Worm (Caenorhabditis elegans) whole organism, late embryonic: ENCODE data around the gene T20B5.2.
A peak's percentile ranks its signal among the peaks of the same experiment; 100 is the strongest.

Source experiments
- C08G9.2 ChIP-seq: sonication (generic microtip); optimal IDR thresholded peaks from 2 replicates; lab custom pipeline; 2016; ENCODE audit warnings: mild to moderate bottlenecking, missing genetic modification characterization, moderate library complexity, missing compliant biosample characterization
- C38D4.7 ChIP-seq: fragments of 200-800 bp; sonication (Bioruptor generic); optimal IDR thresholded peaks from 2 replicates; lab custom pipeline; 2018; ENCODE audit warnings: mild to moderate bottlenecking, missing genetic modification characterization, moderate library complexity, missing compliant biosample characterization
- F13H6.1 ChIP-seq: sonication (generic microtip); optimal IDR thresholded peaks from 2 replicates; lab custom pipeline; 2016; ENCODE audit warnings: missing genetic modification characterization, missing compliant biosample characterization
- K02D7.2 ChIP-seq: sonication (generic microtip); optimal IDR thresholded peaks from 2 replicates; lab custom pipeline; 2017; ENCODE audit warnings: mild to moderate bottlenecking, missing genetic modification characterization, missing compliant biosample characterization
- K09A11.1 ChIP-seq: sonication (generic microtip); optimal IDR thresholded peaks from 2 replicates; lab custom pipeline; 2017; ENCODE audit warnings: antibody characterized with exemption, mild to moderate bottlenecking, missing genetic modification characterization, missing compliant biosample characterization; ENCODE audit not compliant: insufficient read depth
- T23F11.4 ChIP-seq: fragments of 200-800 bp; sonication (Bioruptor generic); optimal IDR thresholded peaks from 2 replicates; lab custom pipeline; 2018; ENCODE audit warnings: mild to moderate bottlenecking, missing genetic modification characterization, missing compliant biosample characterization
- Y22D7AL.16 ChIP-seq: sonication (generic microtip); optimal IDR thresholded peaks from 2 replicates; lab custom pipeline; 2016; ENCODE audit warnings: missing genetic modification characterization, missing compliant biosample characterization
- ama-1 ChIP-seq: fragments of 150-350 bp; optimal IDR thresholded peaks from 2 replicates; lab custom pipeline; 2014
- ceh-14 ChIP-seq: sonication (generic microtip); optimal IDR thresholded peaks from 2 replicates; lab custom pipeline; 2016; ENCODE audit warnings: missing genotype, missing genetic modification characterization, missing compliant biosample characterization
- ceh-19 ChIP-seq: fragments of 200-800 bp; sonication (Bioruptor generic); optimal IDR thresholded peaks from 2 replicates; lab custom pipeline; 2018; ENCODE audit warnings: mild to moderate bottlenecking, missing genetic modification characterization, missing compliant biosample characterization
- ceh-2 ChIP-seq: sonication (generic microtip); optimal IDR thresholded peaks from 2 replicates; lab custom pipeline; 2016; ENCODE audit warnings: missing genotype, missing genetic modification characterization, missing compliant biosample characterization
- ceh-22 ChIP-seq: sonication (generic microtip); optimal IDR thresholded peaks from 2 replicates; lab custom pipeline; 2017; ENCODE audit warnings: missing biosample characterization, missing genetic modification characterization
- ceh-24 ChIP-seq: sonication (generic microtip); optimal IDR thresholded peaks from 2 replicates; lab custom pipeline; 2016; ENCODE audit warnings: mild to moderate bottlenecking, missing genetic modification characterization, missing compliant biosample characterization
- ceh-30 ChIP-seq: fragments of 150-350 bp; optimal IDR thresholded peaks from 2 replicates; lab custom pipeline; 2014; ENCODE audit warnings: missing biosample characterization, missing genetic modification characterization
- ceh-31 ChIP-seq: sonication (generic microtip); optimal IDR thresholded peaks from 2 replicates; lab custom pipeline; 2016; ENCODE audit warnings: missing genetic modification characterization, missing compliant biosample characterization
- ceh-34 ChIP-seq: sonication (generic microtip); optimal IDR thresholded peaks from 2 replicates; lab custom pipeline; 2016; ENCODE audit warnings: mild to moderate bottlenecking, missing genetic modification characterization, missing compliant biosample characterization
- ceh-45 ChIP-seq: fragments of 200-800 bp; sonication (Bioruptor generic); IDR thresholded peaks from 2 replicates; pipeline ENCODE4 v1.3.6; 2022; ENCODE audit warnings: missing genetic modification reagents, missing genetic modification characterization, missing compliant biosample characterization
- ceh-6 ChIP-seq: fragments of 200-800 bp; sonication (Bioruptor generic); optimal IDR thresholded peaks from 2 replicates; lab custom pipeline; 2018; ENCODE audit warnings: mild to moderate bottlenecking, missing genetic modification characterization, missing compliant biosample characterization
- ceh-9 ChIP-seq: sonication (generic microtip); optimal IDR thresholded peaks from 2 replicates; lab custom pipeline; 2016; ENCODE audit warnings: mild to moderate bottlenecking, missing genetic modification characterization, inconsistent platforms, missing compliant biosample characterization
- che-1 ChIP-seq: sonication (generic microtip); optimal IDR thresholded peaks from 2 replicates; lab custom pipeline; 2016; ENCODE audit warnings: mild to moderate bottlenecking, missing genetic modification characterization, missing compliant biosample characterization
- dve-1 ChIP-seq: sonication (generic microtip); optimal IDR thresholded peaks from 2 replicates; lab custom pipeline; 2017; ENCODE audit warnings: antibody characterized with exemption, mild to moderate bottlenecking, missing genetic modification characterization, missing compliant biosample characterization
- elt-2 ChIP-seq: sonication (generic microtip); optimal IDR thresholded peaks from 2 replicates; lab custom pipeline; 2016; ENCODE audit warnings: missing genetic modification reagents, missing genetic modification characterization, missing compliant biosample characterization
- elt-4 ChIP-seq: sonication (generic microtip); optimal IDR thresholded peaks from 2 replicates; lab custom pipeline; 2016; ENCODE audit warnings: missing genetic modification characterization, missing compliant biosample characterization
- fkh-6 ChIP-seq: sonication (generic microtip); optimal IDR thresholded peaks from 2 replicates; lab custom pipeline; 2016; ENCODE audit warnings: missing genetic modification characterization, missing compliant biosample characterization
- hlh-13 ChIP-seq: fragments of 200-800 bp; sonication (Bioruptor generic); optimal IDR thresholded peaks from 2 replicates; lab custom pipeline; 2018; ENCODE audit warnings: mild to moderate bottlenecking, missing genetic modification characterization, missing compliant biosample characterization
- hlh-30 ChIP-seq: sonication (generic microtip); optimal IDR thresholded peaks from 2 replicates; lab custom pipeline; 2017; ENCODE audit warnings: antibody characterized with exemption, missing genetic modification characterization, missing compliant biosample characterization; ENCODE audit not compliant: insufficient read depth
- hlh-6 ChIP-seq: sonication (generic microtip); optimal IDR thresholded peaks from 2 replicates; lab custom pipeline; 2016; ENCODE audit warnings: missing genotype, missing genetic modification characterization, missing compliant biosample characterization
- lim-6 ChIP-seq: sonication (generic microtip); optimal IDR thresholded peaks from 2 replicates; lab custom pipeline; 2016; ENCODE audit warnings: missing genetic modification characterization, missing compliant biosample characterization
- lin-11 ChIP-seq: fragments of 200-800 bp; sonication (Bioruptor generic); optimal IDR thresholded peaks from 2 replicates; lab custom pipeline; 2018; ENCODE audit warnings: mild to moderate bottlenecking, missing genetic modification characterization, missing compliant biosample characterization
- madf-2 ChIP-seq: sonication (generic microtip); optimal IDR thresholded peaks from 2 replicates; lab custom pipeline; 2017; ENCODE audit warnings: missing genetic modification characterization, missing compliant biosample characterization
- nfya-1 ChIP-seq: sonication (generic microtip); optimal IDR thresholded peaks from 2 replicates; lab custom pipeline; 2017; ENCODE audit warnings: missing genetic modification characterization, mild to moderate bottlenecking, missing compliant biosample characterization, antibody characterized with exemption, moderate library complexity
- npax-4 ChIP-seq: sonication (generic microtip); optimal IDR thresholded peaks from 2 replicates; lab custom pipeline; 2016; ENCODE audit warnings: missing genetic modification characterization, missing compliant biosample characterization
- odd-2 ChIP-seq: sonication (generic microtip); optimal IDR thresholded peaks from 2 replicates; lab custom pipeline; 2017; ENCODE audit warnings: antibody characterized with exemption, mild to moderate bottlenecking, missing genetic modification characterization, missing compliant biosample characterization
- pag-3 ChIP-seq: sonication (generic microtip); optimal IDR thresholded peaks from 2 replicates; lab custom pipeline; 2016; ENCODE audit warnings: missing compliant biosample characterization, missing genetic modification characterization, borderline replicate concordance
- pat-9 ChIP-seq: fragments of 200-800 bp; sonication (Bioruptor generic); optimal IDR thresholded peaks from 2 replicates; lab custom pipeline; 2018; ENCODE audit warnings: mild to moderate bottlenecking, missing genetic modification characterization, moderate library complexity, missing compliant biosample characterization
- pqm-1 ChIP-seq: sonication (generic microtip); optimal IDR thresholded peaks from 2 replicates; lab custom pipeline; 2016; ENCODE audit warnings: missing genetic modification characterization, missing compliant biosample characterization
- pros-1 ChIP-seq: fragments of 150-350 bp; optimal IDR thresholded peaks from 2 replicates; lab custom pipeline; 2014; ENCODE audit warnings: missing biosample characterization, missing genetic modification reagents, missing genetic modification characterization
- ref-2 ChIP-seq: sonication (generic microtip); optimal IDR thresholded peaks from 2 replicates; lab custom pipeline; 2016; ENCODE audit warnings: missing genetic modification characterization, missing compliant biosample characterization
- rnt-1 ChIP-seq: sonication (generic microtip); optimal IDR thresholded peaks from 2 replicates; lab custom pipeline; 2016; ENCODE audit warnings: missing genetic modification characterization, missing compliant biosample characterization
- sdc-2 ChIP-seq: sonication (generic microtip); optimal IDR thresholded peaks from 2 replicates; lab custom pipeline; 2016; ENCODE audit warnings: missing genotype, missing genetic modification characterization, missing compliant biosample characterization
- syd-9 ChIP-seq: sonication (generic microtip); optimal IDR thresholded peaks from 2 replicates; lab custom pipeline; 2016; ENCODE audit warnings: mild to moderate bottlenecking, missing genetic modification characterization, moderate library complexity, missing compliant biosample characterization
- tbx-2 ChIP-seq: sonication (generic microtip); optimal IDR thresholded peaks from 2 replicates; lab custom pipeline; 2016; ENCODE audit warnings: missing genetic modification characterization, missing compliant biosample characterization
- tbx-7 ChIP-seq: sonication (generic microtip); optimal IDR thresholded peaks from 2 replicates; lab custom pipeline; 2016; ENCODE audit warnings: missing genotype, missing genetic modification characterization, missing compliant biosample characterization
- ttx-3 ChIP-seq: sonication (generic microtip); optimal IDR thresholded peaks from 2 replicates; lab custom pipeline; 2016; ENCODE audit warnings: missing genetic modification reagents, missing genetic modification characterization, missing compliant biosample characterization
- unc-55 ChIP-seq: sonication (generic microtip); optimal IDR thresholded peaks from 2 replicates; lab custom pipeline; 2017; ENCODE audit warnings: missing biosample characterization, missing genetic modification reagents, missing genetic modification characterization
- unc-86 ChIP-seq: sonication (generic microtip); optimal IDR thresholded peaks from 2 replicates; lab custom pipeline; 2016; ENCODE audit warnings: missing genetic modification characterization, missing compliant biosample characterization
- zip-5 ChIP-seq: sonication (generic microtip); optimal IDR thresholded peaks from 2 replicates; lab custom pipeline; 2016; ENCODE audit warnings: missing genetic modification characterization, missing compliant biosample characterization
- ztf-16 ChIP-seq: sonication (generic microtip); optimal IDR thresholded peaks from 2 replicates; lab custom pipeline; 2017; ENCODE audit warnings: missing genetic modification characterization, missing compliant biosample characterization

The T20B5.2 gene

DNA sequence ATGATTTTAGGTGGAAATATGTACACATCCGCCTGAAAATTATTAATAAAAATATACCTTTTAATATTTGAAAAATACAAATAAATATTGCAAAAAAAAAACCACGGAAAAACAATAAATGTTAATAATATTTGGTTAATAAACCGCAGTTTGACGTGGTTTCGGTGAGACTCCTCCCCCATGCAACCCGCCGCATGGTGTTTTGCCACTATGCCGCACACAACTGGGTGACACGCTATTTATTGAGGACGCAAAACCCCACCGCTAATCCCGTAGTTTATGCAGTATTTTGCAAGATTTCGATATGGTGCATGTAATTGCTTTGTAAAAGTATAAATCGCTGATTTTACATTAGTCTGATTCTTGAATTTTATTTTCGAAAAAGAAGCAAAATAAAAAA lies 34.4 kb upstream of the T20B5.2 start, which contains the start of gene gly-13 (continued):
- TF ChIP-seq ceh-24 (tag; lab: Kevin White, UChicago) (peak; percentile 19), hlh-6 (tag; lab: Kevin White, UChicago) (no peak), ceh-45 (no peak), Y22D7AL.16 (peak; percentile 30), zip-5 (tag; lab: Kevin White, UChicago) (peak; percentile 61), ztf-16 (tag; lab: Kevin White, UChicago) (peak; percentile 43), ceh-9 (tag; lab: Kevin White, UChicago) (no peak), tbx-2 (tag; lab: Kevin White, UChicago) (peak; percentile 76), C38D4.7 (GFP tag; lab: Kevin White, UChicago) (peak; percentile 48), elt-4 (no peak), ttx-3 (peak; percentile 71), hlh-30 (tag; lab: Kevin White, UChicago) (no peak), K09A11.1 (peak; percentile 88), ref-2 (tag; lab: Kevin White, UChicago) (peak; percentile 44), ceh-30 (tag; lab: Kevin White, UChicago) (no peak), C08G9.2 (tag; lab: Kevin White, UChicago) (no peak), T23F11.4 (peak; percentile 22), ceh-34 (peak; percentile 40), ceh-31 (peak; percentile 57), ceh-2 (tag; lab: Kevin White, UChicago) (peak; percentile 38), nfya-1 (tag; lab: Kevin White, UChicago) (peak; percentile 68), K02D7.2 (tag; lab: Kevin White, UChicago) (no peak), fkh-6 (tag; lab: Kevin White, UChicago) (peak; percentile 29), unc-55 (GFP tag; lab: Kevin White, UChicago) (no peak), ceh-14 (tag; lab: Kevin White, UChicago) (peak; percentile 63), che-1 (tag; lab: Kevin White, UChicago) (peak; percentile 63), odd-2 (peak; percentile 58), madf-2 (peak; percentile 43), pag-3 (tag; lab: Kevin White, UChicago) (no peak), tbx-7 (no peak), lin-11 (tag; lab: Kevin White, UChicago) (peak; percentile 46), npax-4 (tag; lab: Kevin White, UChicago) (peak; percentile 39), sdc-2 (no peak), ama-1 (lab: Kevin White, UChicago) (no peak), syd-9 (peak; percentile 31), elt-2 (peak; percentile 82), ceh-19 (peak; percentile 80), hlh-13 (GFP tag; lab: Kevin White, UChicago) (peak; percentile 48), pros-1 (tag; lab: Kevin White, UChicago) (no peak), pqm-1 (tag; lab: Kevin White, UChicago) (no peak), lim-6 (tag; lab: Kevin White, UChicago) (no peak), F13H6.1 (tag; lab: Kevin White, UChicago) (peak; percentile 37), pat-9 (tag; lab: Kevin White, UChicago) (peak; percentile 56), dve-1 (tag; lab: Kevin White, UChicago) (peak; percentile 2), ceh-22 (tag; lab: Kevin White, UChicago) (no peak), ceh-6 (peak; percentile 51), rnt-1 (tag; lab: Kevin White, UChicago) (peak; percentile 62), unc-86 (peak; percentile 60)
